Fruit fly (Drosophila melanogaster) whole organism, embryonic: ENCODE data around the gene PXo.

ENCODE experiments used
- ATbp ChIP-seq: fragments of 200-800 bp; sonication (Bioruptor generic); optimal IDR thresholded peaks from 2 replicates; lab custom pipeline; 2017; ENCODE audit warnings: missing biosample characterization, mild to moderate bottlenecking, missing genetic modification characterization, missing genetic modification reagents
- Blimp-1 ChIP-seq: fragments of 200-800 bp; sonication (Bioruptor generic); optimal IDR thresholded peaks from 3 replicates; lab custom pipeline; 2018; ENCODE audit warnings: missing biosample characterization, missing genetic modification characterization, mild to moderate bottlenecking, moderate library complexity, missing genetic modification reagents
- CG10431 ChIP-seq: fragments of 200-800 bp; sonication (Bioruptor generic); optimal IDR thresholded peaks from 3 replicates; lab custom pipeline; 2018; ENCODE audit warnings: missing biosample characterization, mild to moderate bottlenecking, missing genetic modification characterization
- CG11456 ChIP-seq: fragments of 200-800 bp; sonication (Bioruptor generic); IDR thresholded peaks from 3 replicates; pipeline ENCODE4 v1.3.6; 2022; ENCODE audit warnings: missing biosample characterization, missing genetic modification characterization
- CG11560 ChIP-seq: fragments of 200-800 bp; sonication (Bioruptor generic); IDR thresholded peaks from 3 replicates; pipeline ENCODE4 v1.3.6; 2022; ENCODE audit warnings: missing biosample characterization, missing genetic modification characterization
- CG13424 ChIP-seq: fragments of 200-800 bp; sonication (Bioruptor generic); optimal IDR thresholded peaks from 2 replicates; lab custom pipeline; 2019; ENCODE audit warnings: missing biosample characterization, mild to moderate bottlenecking, missing genetic modification characterization, moderate library complexity
- CG14441 ChIP-seq: fragments of 200-800 bp; sonication (Bioruptor generic); IDR thresholded peaks from 2 replicates; pipeline ENCODE4 v1.3.6; 2022; ENCODE audit warnings: missing biosample characterization, missing genetic modification characterization
- CG15479 ChIP-seq: fragments of 200-800 bp; sonication (Bioruptor generic); optimal IDR thresholded peaks from 3 replicates; lab custom pipeline; 2019; ENCODE audit warnings: missing biosample characterization, mild to moderate bottlenecking, missing genetic modification characterization, moderate library complexity
- CG17361 ChIP-seq: fragments of 200-800 bp; sonication (Bioruptor generic); IDR thresholded peaks from 3 replicates; pipeline ENCODE4 v1.3.6; 2022; ENCODE audit warnings: missing biosample characterization, missing genetic modification characterization
- CG18476 ChIP-seq: fragments of 200-800 bp; sonication (Bioruptor generic); optimal IDR thresholded peaks from 2 replicates; lab custom pipeline; 2016; ENCODE audit warnings: missing biosample characterization, mild to moderate bottlenecking, missing genetic modification characterization
- CG2875 ChIP-seq: fragments of 200-800 bp; sonication (Bioruptor generic); optimal IDR thresholded peaks from 2 replicates; lab custom pipeline; 2017; ENCODE audit warnings: missing biosample characterization, mild to moderate bottlenecking, missing genetic modification characterization, missing genetic modification reagents
- CG30403 ChIP-seq: fragments of 200-800 bp; sonication (Bioruptor generic); optimal IDR thresholded peaks from 3 replicates; lab custom pipeline; 2016; ENCODE audit warnings: missing biosample characterization, missing genetic modification characterization
- CG31441 ChIP-seq: fragments of 200-800 bp; sonication (Bioruptor generic); IDR thresholded peaks from 2 replicates; pipeline ENCODE4 v1.3.6; 2022; ENCODE audit warnings: missing biosample characterization, missing genetic modification characterization
- CG3163 ChIP-seq: fragments of 200-800 bp; sonication (Bioruptor generic); optimal IDR thresholded peaks from 3 replicates; lab custom pipeline; 2016; ENCODE audit warnings: missing biosample characterization, missing genetic modification characterization
- CG32532 ChIP-seq: fragments of 200-800 bp; sonication (Bioruptor generic); IDR thresholded peaks from 2 replicates; pipeline ENCODE4 v1.3.6; 2022; ENCODE audit warnings: missing biosample characterization, missing genetic modification characterization
- CG3281 ChIP-seq: fragments of 200-800 bp; sonication (Bioruptor generic); optimal IDR thresholded peaks from 3 replicates; lab custom pipeline; 2017; ENCODE audit warnings: missing biosample characterization, mild to moderate bottlenecking, missing genetic modification characterization
- CG4820 ChIP-seq: fragments of 200-800 bp; sonication (Bioruptor generic); optimal IDR thresholded peaks from 3 replicates; lab custom pipeline; 2016; ENCODE audit warnings: missing biosample characterization, missing genetic modification characterization
- CG5245 ChIP-seq: fragments of 200-800 bp; sonication (Bioruptor generic); optimal IDR thresholded peaks from 3 replicates; lab custom pipeline; 2016; ENCODE audit warnings: missing biosample characterization, missing genetic modification characterization
- CG6272 ChIP-seq: fragments of 200-800 bp; sonication (Bioruptor generic); IDR thresholded peaks from 2 replicates; pipeline ENCODE4 v1.3.6; 2022; ENCODE audit warnings: missing biosample characterization, missing genetic modification characterization
- CG6765 ChIP-seq: fragments of 200-800 bp; sonication (Bioruptor generic); optimal IDR thresholded peaks from 3 replicates; lab custom pipeline; 2017; ENCODE audit warnings: missing biosample characterization, mild to moderate bottlenecking, missing genetic modification characterization
- CG7271 ChIP-seq: fragments of 200-800 bp; sonication (Bioruptor generic); optimal IDR thresholded peaks from 2 replicates; lab custom pipeline; 2018; ENCODE audit warnings: missing biosample characterization, mild to moderate bottlenecking, missing genetic modification characterization, moderate library complexity
- CG8388 ChIP-seq: fragments of 200-800 bp; sonication (Bioruptor generic); optimal IDR thresholded peaks from 2 replicates; lab custom pipeline; 2019; ENCODE audit warnings: missing biosample characterization, mild to moderate bottlenecking, missing genetic modification characterization, moderate library complexity
- D ChIP-seq, 2 experiments: fragments of 200-800 bp in 1 of 2; fragments of >200 bp in 1 of 2; sonication (Bioruptor generic) in 1 of 2; optimal IDR thresholded peaks; 2 replicates in 1 of 2; 3 replicates in 1 of 2; lab custom pipeline; 2017; ENCODE audit warnings: mild to moderate bottlenecking in 1 of 2, missing biosample characterization in 1 of 2, missing genetic modification characterization in 1 of 2, missing genetic modification reagents in 1 of 2
- D19A ChIP-seq: fragments of 200-800 bp; optimal IDR thresholded peaks from 3 replicates; lab custom pipeline; 2019; ENCODE audit warnings: missing biosample characterization, mild to moderate bottlenecking, missing genetic modification characterization, moderate library complexity
- Drgx ChIP-seq: fragments of 200-800 bp; sonication (Bioruptor generic); IDR thresholded peaks from 2 replicates; pipeline ENCODE4 v1.3.6; 2022; ENCODE audit warnings: missing biosample characterization, missing genetic modification characterization
- GATAe ChIP-seq: fragments of 200-800 bp; sonication (Bioruptor generic); conservative IDR thresholded peaks from 2 replicates; pipeline ENCODE4 v1.3.6; 2022; ENCODE audit warnings: missing biosample characterization, missing genetic modification characterization
- Hr78 ChIP-seq, 2 experiments: fragments of 200-800 bp in 1 of 2; fragments of >200 bp in 1 of 2; sonication (Bioruptor generic) in 1 of 2; optimal IDR thresholded peaks; 2 replicates each; lab custom pipeline; 2017 to 2019; ENCODE audit warnings: missing biosample characterization in 2 of 2, missing genetic modification characterization in 2 of 2, mild to moderate bottlenecking in 1 of 2, moderate library complexity in 1 of 2
- NC2α ChIP-seq: fragments of 200-800 bp; sonication (Bioruptor generic); optimal IDR thresholded peaks from 2 replicates; lab custom pipeline; 2016; ENCODE audit warnings: missing biosample characterization, missing genetic modification characterization
- Ravus ChIP-seq: fragments of 200-800 bp; sonication (Bioruptor generic); IDR thresholded peaks from 2 replicates; pipeline ENCODE4 v1.3.6; 2022; ENCODE audit warnings: missing biosample characterization, missing genetic modification characterization
- Six4 ChIP-seq: fragments of 200-800 bp; sonication (Bioruptor generic); optimal IDR thresholded peaks from 2 replicates; lab custom pipeline; 2016; ENCODE audit warnings: missing biosample characterization, missing genetic modification characterization
- Spps ChIP-seq: fragments of 200-800 bp; sonication (Bioruptor generic); optimal IDR thresholded peaks from 2 replicates; lab custom pipeline; 2018; ENCODE audit warnings: missing biosample characterization, mild to moderate bottlenecking, missing genetic modification characterization
- btn ChIP-seq: fragments of 200-800 bp; sonication (Bioruptor generic); optimal IDR thresholded peaks from 2 replicates; lab custom pipeline; 2016; ENCODE audit warnings: missing biosample characterization, missing genetic modification characterization
- caup ChIP-seq: fragments of 200-800 bp; sonication (Bioruptor generic); optimal IDR thresholded peaks from 3 replicates; lab custom pipeline; 2017; ENCODE audit warnings: missing biosample characterization, mild to moderate bottlenecking, missing genetic modification characterization, moderate library complexity; ENCODE audit not compliant: severe bottlenecking
- cg ChIP-seq: fragments of 200-800 bp; sonication (Bioruptor generic); optimal IDR thresholded peaks from 3 replicates; lab custom pipeline; 2019; ENCODE audit warnings: missing biosample characterization, mild to moderate bottlenecking, missing genetic modification characterization, moderate library complexity
- chif ChIP-seq, 2 experiments: fragments of 200-800 bp; sonication (Bioruptor generic); optimal IDR thresholded peaks; 3 replicates each; lab custom pipeline; 2016; ENCODE audit warnings: missing biosample characterization in 2 of 2, missing genetic modification characterization in 2 of 2
- chinmo ChIP-seq: fragments of 200-800 bp; sonication (Bioruptor generic); IDR thresholded peaks from 4 replicates; pipeline ENCODE4 v1.3.6; 2022; ENCODE audit warnings: missing biosample characterization, missing genetic modification characterization; ENCODE audit not compliant: partially characterized antibody
- dmrt11E ChIP-seq: fragments of 200-800 bp; sonication (Bioruptor generic); optimal IDR thresholded peaks from 3 replicates; lab custom pipeline; 2018; ENCODE audit warnings: missing biosample characterization, mild to moderate bottlenecking, missing genetic modification characterization, moderate library complexity
- dpn ChIP-seq, 2 experiments: fragments of 200-800 bp; sonication (Bioruptor generic); optimal IDR thresholded peaks; 3 replicates each; lab custom pipeline; 2016; ENCODE audit warnings: missing biosample characterization in 2 of 2, missing genetic modification characterization in 2 of 2
- dysf ChIP-seq: fragments of 200-800 bp; sonication (Bioruptor generic); IDR thresholded peaks from 3 replicates; pipeline ENCODE4 v1.3.6; 2022; ENCODE audit warnings: missing biosample characterization, missing genetic modification characterization
- emc ChIP-seq: fragments of 200-800 bp; sonication (Bioruptor generic); optimal IDR thresholded peaks from 2 replicates; lab custom pipeline; 2016; ENCODE audit warnings: missing biosample characterization, missing genetic modification characterization
- fd3F ChIP-seq: fragments of 200-800 bp; sonication (Bioruptor generic); optimal IDR thresholded peaks from 2 replicates; lab custom pipeline; 2018; ENCODE audit warnings: missing biosample characterization, mild to moderate bottlenecking, missing genetic modification characterization, moderate library complexity
- fd96Cb ChIP-seq: fragments of 200-800 bp; sonication (Bioruptor generic); optimal IDR thresholded peaks from 2 replicates; lab custom pipeline; 2018; ENCODE audit warnings: missing biosample characterization, mild to moderate bottlenecking, missing genetic modification characterization, moderate library complexity
- fu2 ChIP-seq: fragments of 200-800 bp; sonication (Bioruptor generic); optimal IDR thresholded peaks from 2 replicates; lab custom pipeline; 2016; ENCODE audit warnings: missing biosample characterization, missing genetic modification characterization
- gsb ChIP-seq: fragments of 200-800 bp; sonication (Bioruptor generic); IDR thresholded peaks from 2 replicates; pipeline ENCODE4 v1.3.6; 2022; ENCODE audit warnings: missing biosample characterization, missing genetic modification characterization
- nmo ChIP-seq: fragments of 200-800 bp; sonication (Bioruptor generic); optimal IDR thresholded peaks from 2 replicates; lab custom pipeline; 2018; ENCODE audit warnings: missing biosample characterization, mild to moderate bottlenecking, missing genetic modification characterization, moderate library complexity
- so ChIP-seq: fragments of 200-800 bp; sonication (Bioruptor generic); IDR thresholded peaks from 3 replicates; pipeline ENCODE4 v1.3.6; 2022; ENCODE audit warnings: missing biosample characterization, missing genetic modification characterization
- sr ChIP-seq: fragments of 200-800 bp; sonication (Bioruptor generic); IDR thresholded peaks from 3 replicates; pipeline ENCODE4 v1.3.6; 2022; ENCODE audit warnings: missing biosample characterization, missing genetic modification characterization
- tna ChIP-seq: fragments of 200-800 bp; sonication (Bioruptor generic); IDR thresholded peaks from 2 replicates; pipeline ENCODE4 v1.3.6; 2022; ENCODE audit warnings: missing biosample characterization, missing genetic modification characterization; ENCODE audit not compliant: partially characterized antibody
- tup ChIP-seq: fragments of 200-800 bp; sonication (Bioruptor generic); optimal IDR thresholded peaks from 2 replicates; lab custom pipeline; 2016; ENCODE audit warnings: missing biosample characterization, mild to moderate bottlenecking, missing genetic modification characterization, moderate library complexity

PXo gene

DNA sequence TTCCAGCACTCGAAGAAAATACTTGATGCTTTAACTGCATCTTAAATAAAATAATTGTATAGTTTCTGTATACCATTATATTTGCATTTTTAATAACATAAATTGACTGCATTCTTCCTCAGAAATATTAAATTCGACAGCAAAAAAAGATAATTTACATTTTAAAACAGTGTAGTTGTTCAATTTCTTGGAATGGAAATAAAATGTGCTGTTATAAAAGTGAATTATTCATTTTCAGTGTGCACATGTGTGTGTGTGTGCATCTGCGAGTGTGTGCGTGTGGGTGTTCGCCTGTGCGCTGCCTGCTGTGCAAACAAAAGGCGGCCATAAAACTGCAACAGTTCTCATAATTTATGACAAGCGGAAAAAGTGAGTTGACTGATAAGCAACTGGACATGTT is 31.0 kb upstream of the PXo start (continued):
- TF ChIP-seq Six4 (GFP tag; lab: Kevin White, UChicago) = peak; percentile 6
- TF ChIP-seq NC2α (GFP tag; lab: Kevin White, UChicago) = no peak
- no peak for TF ChIP-seq CG10431 (GFP tag; lab: Kevin White, UChicago)
- peak; percentile 24 for TF ChIP-seq CG13424 (tag; lab: Kevin White, UChicago)
- TF ChIP-seq CG31441 (GFP tag; lab: Robert Waterston, UW) = peak; percentile 57
- no peak for TF ChIP-seq CG11456
- no peak for TF ChIP-seq CG6272 (GFP tag; lab: Robert Waterston, UW)
- no peak for TF ChIP-seq chinmo
- TF ChIP-seq CG7271 = peak; percentile 21
- TF ChIP-seq cg (GFP tag; lab: Kevin White, UChicago) = peak; percentile 52
- TF ChIP-seq dmrt11E (tag; lab: Kevin White, UChicago) = peak; percentile 58
- TF ChIP-seq fd3F (GFP tag; lab: Kevin White, UChicago) = no peak
- TF ChIP-seq CG18476 (GFP tag; lab: Kevin White, UChicago) = no peak
- no peak for TF ChIP-seq fu2
- TF ChIP-seq btn = no peak
- TF ChIP-seq ATbp (GFP tag; lab: Kevin White, UChicago) = peak; percentile 36
- TF ChIP-seq chif (GFP tag; optimal IDR thresholded peaks at IDR 0.05; lab: Kevin White, UChicago) = no peak
- peak; percentile 64 for TF ChIP-seq Blimp-1 (GFP tag; lab: Kevin White, UChicago)
- peak; percentile 54 for TF ChIP-seq D19A (tag; lab: Kevin White, UChicago)
- no peak for TF ChIP-seq tup
- TF ChIP-seq CG17361 = 0 out of 3 replicates have a peak, but pooled peaks have one; percentile 27
- no peak for TF ChIP-seq dpn (GFP tag; optimal IDR thresholded peaks at IDR 0.05; lab: Kevin White, UChicago)
- no peak for TF ChIP-seq CG30403 (GFP tag; lab: Kevin White, UChicago)
- no peak for TF ChIP-seq dysf
- no peak for TF ChIP-seq CG11560 (tag; lab: Robert Waterston, UW)
- TF ChIP-seq CG15479 (GFP tag; lab: Kevin White, UChicago) = peak; percentile 61
- TF ChIP-seq CG8388 (GFP tag; lab: Kevin White, UChicago) = peak; percentile 63
- TF ChIP-seq CG14441 = no peak
- no peak for TF ChIP-seq CG32532 (GFP tag; lab: Robert Waterston, UW)
- peak; percentile 54 for TF ChIP-seq fd96Cb (tag; lab: Kevin White, UChicago)
- no peak for TF ChIP-seq CG3281 (GFP tag; lab: Kevin White, UChicago)
- no peak for TF ChIP-seq sr (GFP tag; lab: Robert Waterston, UW)
- TF ChIP-seq so = no peak
- TF ChIP-seq caup (GFP tag; lab: Kevin White, UChicago) = no peak
- no peak for TF ChIP-seq CG5245 (GFP tag; lab: Kevin White, UChicago)
- TF ChIP-seq nmo = peak; percentile 54
- peak; percentile 22 for TF ChIP-seq CG2875
- no peak for TF ChIP-seq GATAe (GFP tag; lab: Robert Waterston, UW)
- no peak for TF ChIP-seq Hr78 (GFP tag; optimal IDR thresholded peaks at IDR 0.05; lab: Kevin White, UChicago)
- peak; percentile 36; the same call in 1 of the 2 replicates for TF ChIP-seq Drgx (GFP tag; lab: Robert Waterston, UW)
- TF ChIP-seq tna = no peak
- peak; percentile 10 for TF ChIP-seq Spps (tag; lab: Kevin White, UChicago)
- TF ChIP-seq CG4820 = peak; percentile 27
- no peak for TF ChIP-seq Ravus
- no peak for TF ChIP-seq emc (GFP tag; lab: Kevin White, UChicago)
- no peak for TF ChIP-seq CG6765
- TF ChIP-seq D (optimal IDR thresholded peaks at IDR 0.05; lab: Kevin White, UChicago) = no peak
- peak; percentile 24 for TF ChIP-seq D (GFP tag; optimal IDR thresholded peaks at IDR 0.05; lab: Kevin White, UChicago)
- no peak for TF ChIP-seq gsb (GFP tag; lab: Robert Waterston, UW)
- no peak for TF ChIP-seq CG3163 (GFP tag; lab: Kevin White, UChicago)
